Fruit fly (Drosophila melanogaster) whole organism, prepupa: ENCODE data around the gene CG12278.
A peak's percentile ranks its signal among the peaks of the same experiment; 100 is the strongest.

ENCODE experiments used
- Blimp-1 ChIP-seq: fragments of 200-800 bp; sonication (Bioruptor generic); optimal IDR thresholded peaks from 3 replicates; lab custom pipeline; 2017; ENCODE audit warnings: missing biosample characterization, missing genetic modification characterization, mild to moderate bottlenecking, moderate library complexity, missing genetic modification reagents
- CG10631 ChIP-seq: fragments of 200-800 bp; sonication (Bioruptor generic); optimal IDR thresholded peaks from 2 replicates; lab custom pipeline; 2016; ENCODE audit warnings: missing biosample characterization, missing genetic modification characterization
- CG11294 ChIP-seq: fragments of 200-800 bp; sonication (Bioruptor generic); IDR thresholded peaks from 2 replicates; pipeline ENCODE4 v1.3.6; 2022; ENCODE audit warnings: missing biosample characterization, missing genetic modification characterization
- CG11762 ChIP-seq: fragments of 200-800 bp; sonication (Bioruptor generic); optimal IDR thresholded peaks from 3 replicates; lab custom pipeline; 2016; ENCODE audit warnings: missing biosample characterization, missing genetic modification characterization; ENCODE audit not compliant: insufficient read depth
- CG11902 ChIP-seq: fragments of 200-800 bp; sonication (Bioruptor generic); optimal IDR thresholded peaks from 3 replicates; lab custom pipeline; 2016; ENCODE audit warnings: missing biosample characterization, missing genetic modification characterization
- CG1621 ChIP-seq: fragments of 200-800 bp; sonication (Bioruptor generic); optimal IDR thresholded peaks from 3 replicates; lab custom pipeline; 2018; ENCODE audit warnings: missing biosample characterization, mild to moderate bottlenecking, missing genetic modification characterization
- CG34406 ChIP-seq: fragments of 200-800 bp; sonication (Bioruptor generic); optimal IDR thresholded peaks from 3 replicates; lab custom pipeline; 2016; ENCODE audit warnings: missing biosample characterization, missing genetic modification characterization
- CG3919 ChIP-seq: fragments of 200-800 bp; sonication (Bioruptor generic); optimal IDR thresholded peaks from 3 replicates; lab custom pipeline; 2016; ENCODE audit warnings: missing biosample characterization, missing genetic modification characterization
- CG6792 ChIP-seq: fragments of 200-800 bp; sonication (Bioruptor generic); optimal IDR thresholded peaks from 3 replicates; lab custom pipeline; 2016; ENCODE audit warnings: missing biosample characterization, missing genetic modification characterization
- CG6854 ChIP-seq: fragments of 200-800 bp; sonication (Bioruptor generic); optimal IDR thresholded peaks from 2 replicates; lab custom pipeline; 2017; ENCODE audit warnings: missing biosample characterization, mild to moderate bottlenecking, missing genetic modification characterization
- CG7368 ChIP-seq: fragments of 200-800 bp; sonication (Bioruptor generic); optimal IDR thresholded peaks from 3 replicates; lab custom pipeline; 2016; ENCODE audit warnings: missing biosample characterization, missing genetic modification characterization
- CG8319 ChIP-seq: fragments of 200-800 bp; sonication (Bioruptor generic); optimal IDR thresholded peaks from 3 replicates; lab custom pipeline; 2016; ENCODE audit warnings: missing biosample characterization, missing genetic modification characterization
- CG8632 ChIP-seq: fragments of 200-800 bp; sonication (Bioruptor generic); optimal IDR thresholded peaks from 3 replicates; lab custom pipeline; 2016; ENCODE audit warnings: missing biosample characterization, missing genetic modification characterization
- Eip75B ChIP-seq: fragments of 200-800 bp; sonication (Bioruptor generic); optimal IDR thresholded peaks from 3 replicates; lab custom pipeline; 2016; ENCODE audit warnings: missing biosample characterization, missing genetic modification characterization
- Eip78C ChIP-seq: fragments of 200-800 bp; sonication (Bioruptor generic); peaks from one replicate; lab custom pipeline; 2016; ENCODE audit warnings: missing biosample characterization, missing genetic modification characterization
- Eip93F ChIP-seq: fragments of 200-800 bp; sonication (Bioruptor generic); optimal IDR thresholded peaks from 2 replicates; lab custom pipeline; 2016; ENCODE audit warnings: missing biosample characterization, mild to moderate bottlenecking, missing genetic modification characterization
- Ets96B ChIP-seq: fragments of 200-800 bp; optimal IDR thresholded peaks from 2 replicates; lab custom pipeline; 2019; ENCODE audit warnings: missing biosample characterization, mild to moderate bottlenecking, missing genetic modification characterization, moderate library complexity
- Gug ChIP-seq: fragments of 200-800 bp; sonication (Bioruptor generic); IDR thresholded peaks from 2 replicates; pipeline ENCODE4 v1.3.6; 2022; ENCODE audit warnings: missing biosample characterization, missing genetic modification characterization
- Hr38 ChIP-seq: sonication (Bioruptor generic); optimal IDR thresholded peaks from 2 replicates; lab custom pipeline; 2016; ENCODE audit warnings: missing biosample characterization, missing genetic modification characterization
- Hr4 ChIP-seq: fragments of 200-800 bp; sonication (Bioruptor generic); optimal IDR thresholded peaks from 3 replicates; lab custom pipeline; 2016; ENCODE audit warnings: missing biosample characterization, missing genetic modification characterization
- Lpt ChIP-seq: fragments of 200-800 bp; sonication (Bioruptor generic); optimal IDR thresholded peaks from 3 replicates; lab custom pipeline; 2016; ENCODE audit warnings: missing biosample characterization, missing genetic modification characterization
- Met ChIP-seq: fragments of 200-800 bp; sonication (Bioruptor generic); optimal IDR thresholded peaks from 3 replicates; lab custom pipeline; 2016; ENCODE audit warnings: missing biosample characterization, missing genetic modification characterization
- Sox102F ChIP-seq: fragments of 200-800 bp; sonication (Bioruptor generic); optimal IDR thresholded peaks from 2 replicates; lab custom pipeline; 2016; ENCODE audit warnings: missing biosample characterization, mild to moderate bottlenecking, missing genetic modification characterization
- Sox14 ChIP-seq: fragments of 200-800 bp; sonication (Bioruptor generic); optimal IDR thresholded peaks from 3 replicates; lab custom pipeline; 2016; ENCODE audit warnings: missing biosample characterization, missing genetic modification characterization
- Sox15 ChIP-seq: fragments of 200-800 bp; sonication (Bioruptor generic); optimal IDR thresholded peaks from 3 replicates; lab custom pipeline; 2016; ENCODE audit warnings: missing biosample characterization, missing genetic modification characterization
- acj6 ChIP-seq: fragments of 200-800 bp; sonication (Bioruptor generic); optimal IDR thresholded peaks from 3 replicates; lab custom pipeline; 2016; ENCODE audit warnings: missing biosample characterization, missing genetic modification characterization
- cyc ChIP-seq: fragments of 200-800 bp; sonication (Bioruptor generic); optimal IDR thresholded peaks from 3 replicates; lab custom pipeline; 2016; ENCODE audit warnings: missing biosample characterization, missing genetic modification characterization
- dac ChIP-seq: fragments of 200-800 bp; sonication (Bioruptor generic); optimal IDR thresholded peaks from 2 replicates; lab custom pipeline; 2017; ENCODE audit warnings: missing biosample characterization, mild to moderate bottlenecking, missing genetic modification characterization
- dsx ChIP-seq: fragments of 200-800 bp; optimal IDR thresholded peaks from 3 replicates; lab custom pipeline; 2019; ENCODE audit warnings: missing biosample characterization, mild to moderate bottlenecking, missing genetic modification characterization, moderate library complexity; ENCODE audit not compliant: poor library complexity, severe bottlenecking
- esn ChIP-seq: fragments of 200-800 bp; sonication (Bioruptor generic); optimal IDR thresholded peaks from 2 replicates; lab custom pipeline; 2016; ENCODE audit warnings: missing biosample characterization, mild to moderate bottlenecking, missing genetic modification characterization, moderate library complexity
- salr ChIP-seq, 2 experiments: fragments of 200-800 bp; sonication (Bioruptor generic); optimal IDR thresholded peaks; 3 replicates each; lab custom pipeline; 2016 to 2018; ENCODE audit warnings: missing biosample characterization in 2 of 2, missing genetic modification characterization in 2 of 2, mild to moderate bottlenecking in 1 of 2
- svp ChIP-seq: fragments of 200-800 bp; sonication (Bioruptor generic); peaks from one replicate; lab custom pipeline; 2016; ENCODE audit warnings: missing biosample characterization, missing genetic modification characterization
- vri ChIP-seq: fragments of 200-800 bp; sonication (Bioruptor generic); optimal IDR thresholded peaks from 3 replicates; lab custom pipeline; 2016; ENCODE audit warnings: missing biosample characterization, mild to moderate bottlenecking, missing genetic modification characterization

CG12278 gene

dm6 chr3R:21025508-21025907 is 18.4 kb upstream of the CG12278 start:
- TF ChIP-seq CG11294 (no peak), CG11762 (GFP tag; lab: Kevin White, UChicago) (no peak), Met (GFP tag; lab: Kevin White, UChicago) (no peak), svp (GFP tag; lab: Kevin White, UChicago) (peak; percentile 58), CG8632 (GFP tag; lab: Kevin White, UChicago) (no peak), CG1621 (tag; lab: Kevin White, UChicago) (no peak)
- TF ChIP-seq, all 60 proteins: peak for 1

- no peak for TF ChIP-seq CG7368 (GFP tag; lab: Kevin White, UChicago)
- TF ChIP-seq cyc (GFP tag; lab: Kevin White, UChicago): no peak
- TF ChIP-seq CG8319: no peak
- no peak for TF ChIP-seq vri (GFP tag; lab: Kevin White, UChicago)
- no peak for TF ChIP-seq CG10631 (GFP tag; lab: Kevin White, UChicago)
- no peak for TF ChIP-seq Eip93F (GFP tag; lab: Kevin White, UChicago)
- no peak for TF ChIP-seq CG3919 (GFP tag; lab: Kevin White, UChicago)
- no peak for TF ChIP-seq CG11902 (GFP tag; lab: Kevin White, UChicago)
- TF ChIP-seq salr (GFP tag; optimal IDR thresholded peaks at IDR 0.05; lab: Kevin White, UChicago): no peak
- no peak for TF ChIP-seq CG11294
- no peak for TF ChIP-seq CG6854 (GFP tag; lab: Kevin White, UChicago)
Observed at dm6 chr3R:21042399-21042798, 1.5 kb upstream of the CG12278 start, which contains the start of gene Dhc93AB. TSS of gene Dhc93AB (minus strand) at chr3R:21042499.

- TF ChIP-seq CG10631 (GFP tag; lab: Kevin White, UChicago) (no peak), CG6792 (GFP tag; lab: Kevin White, UChicago) (no peak), Sox15 (no peak), Eip78C (no peak), Sox102F (GFP tag; lab: Kevin White, UChicago) (no peak), CG34406 (GFP tag; lab: Kevin White, UChicago) (no peak), dsx (no peak), Blimp-1 (GFP tag; lab: Kevin White, UChicago) (no peak)
Observed at dm6 chr3R:21045742-21046141, 1.9 kb downstream of the CG12278 start, which contains the start of gene CG31189. TSS of gene CG31189 (minus strand) at chr3R:21045842.

dm6 chr3R:21046927-21047326 is 3.1 kb downstream of the CG12278 start, which contains the start of gene CG31207:
TSS of gene CG31207 (minus strand) at chr3R:21047027.
- no peak for TF ChIP-seq CG3919 (GFP tag; lab: Kevin White, UChicago)
- no peak for TF ChIP-seq Eip75B (GFP tag; lab: Kevin White, UChicago)
- TF ChIP-seq Sox15: no peak
- no peak for TF ChIP-seq CG1621 (tag; lab: Kevin White, UChicago)
- no peak for TF ChIP-seq Blimp-1 (GFP tag; lab: Kevin White, UChicago)
- no peak for TF ChIP-seq Gug
- no peak for TF ChIP-seq Eip93F (GFP tag; lab: Kevin White, UChicago)
- TF ChIP-seq salr (GFP tag; optimal IDR thresholded peaks at IDR 0.05; lab: Kevin White, UChicago): no peak
- TF ChIP-seq CG8319: no peak
- TF ChIP-seq esn: no peak

dm6 chr3R:21048729-21049128 is 4.9 kb downstream of the CG12278 start, which contains the start of gene CG7079:
TSS of gene CG7079 (minus strand) at chr3R:21048829.
- TF ChIP-seq CG1621 (tag; lab: Kevin White, UChicago): no peak
- TF ChIP-seq CG11294: no peak
- TF ChIP-seq acj6 (GFP tag; lab: Kevin White, UChicago): no peak
- TF ChIP-seq Lpt (GFP tag; lab: Kevin White, UChicago): no peak
- TF ChIP-seq CG8632 (GFP tag; lab: Kevin White, UChicago): no peak
- no peak for TF ChIP-seq Hr38 (GFP tag; lab: Kevin White, UChicago)
- TF ChIP-seq Ets96B (tag; lab: Kevin White, UChicago): no peak
- TF ChIP-seq Sox15: no peak
- TF ChIP-seq dac (GFP tag; lab: Kevin White, UChicago): no peak
- TF ChIP-seq Hr4: no peak
- no peak for TF ChIP-seq svp (GFP tag; lab: Kevin White, UChicago)
- TF ChIP-seq cyc (GFP tag; lab: Kevin White, UChicago): no peak
- TF ChIP-seq vri (GFP tag; lab: Kevin White, UChicago): no peak
- TF ChIP-seq Sox14: no peak
- TF ChIP-seq CG8319: no peak
- TF ChIP-seq, all 60 proteins: peak for 0
